Worm (Caenorhabditis elegans) whole organism, L4 larva: ENCODE measurements around the gene twk-31.

Source experiments
- F49E8.2 ChIP-seq: sonication (generic microtip); optimal IDR thresholded peaks from 2 replicates; lab custom pipeline; 2016; ENCODE audit warnings: missing compliant biosample characterization, mild to moderate bottlenecking, missing genetic modification characterization, borderline replicate concordance
- dmd-8 ChIP-seq: fragments of 200-800 bp; sonication (Bioruptor generic); IDR thresholded peaks from 2 replicates; pipeline ENCODE4 v1.3.6; 2022; ENCODE audit warnings: missing genetic modification characterization, missing compliant biosample characterization
- lin-15B ChIP-seq: fragments of 150-350 bp; sonication (generic microtip); optimal IDR thresholded peaks from 3 replicates; lab custom pipeline; 2014; ENCODE audit warnings: missing biosample characterization, missing genetic modification characterization
- nhr-10 ChIP-seq: fragments of 150-350 bp; optimal IDR thresholded peaks from 2 replicates; lab custom pipeline; 2014; ENCODE audit warnings: missing biosample characterization, missing genetic modification characterization
- nhr-237 ChIP-seq: sonication (generic microtip); optimal IDR thresholded peaks from 2 replicates; lab custom pipeline; 2017; ENCODE audit warnings: missing biosample characterization, missing genetic modification characterization
- nhr-25 ChIP-seq: sonication (generic microtip); optimal IDR thresholded peaks from 2 replicates; lab custom pipeline; 2017; ENCODE audit warnings: missing genetic modification characterization, mild to moderate bottlenecking, missing compliant biosample characterization, antibody characterized with exemption, moderate library complexity, borderline replicate concordance; ENCODE audit not compliant: insufficient read depth
- nhr-77 ChIP-seq: fragments of 150-350 bp; optimal IDR thresholded peaks from 2 replicates; lab custom pipeline; 2014; ENCODE audit warnings: missing biosample characterization, missing genetic modification characterization
- snpc-4 ChIP-seq: fragments of 150-350 bp; optimal IDR thresholded peaks from 2 replicates; lab custom pipeline; 2014; ENCODE audit warnings: missing biosample characterization, missing genetic modification characterization
- unc-39 ChIP-seq: sonication (generic microtip); optimal IDR thresholded peaks from 2 replicates; lab custom pipeline; 2017; ENCODE audit warnings: missing biosample characterization, missing genetic modification characterization
- ztf-11 ChIP-seq: fragments of 150-350 bp; optimal IDR thresholded peaks from 2 replicates; lab custom pipeline; 2014; ENCODE audit warnings: missing biosample characterization, missing genetic modification characterization

ce11 chrIII:11451380-11451779 is 40.9 kb downstream of the twk-31 start:
- TF ChIP-seq nhr-25 (tag; lab: Kevin White, UChicago) (no peak), dmd-8 (no peak), nhr-10 (tag; lab: Kevin White, UChicago) (no peak), lin-15B (no peak), ztf-11 (tag; lab: Kevin White, UChicago) (no peak), nhr-237 (tag; lab: Kevin White, UChicago) (no peak), F49E8.2 (tag; lab: Kevin White, UChicago) (no peak), snpc-4 (no peak), unc-39 (tag; lab: Kevin White, UChicago) (no peak), nhr-77 (tag; lab: Kevin White, UChicago) (no peak)
